Fruit fly (Drosophila melanogaster) Kc167 (cell line): ENCODE data around the gene CG10472.

ENCODE experiments used
- Myc ChIP-seq: fragments of >200 bp; optimal IDR thresholded peaks from 2 replicates; lab custom pipeline; 2017; ENCODE audit warnings: missing external identifiers
- h ChIP-seq: fragments of >200 bp; optimal IDR thresholded peaks from 3 replicates; lab custom pipeline; 2018; ENCODE audit warnings: missing external identifiers
- insv ChIP-seq: fragments of >200 bp; optimal IDR thresholded peaks from 3 replicates; lab custom pipeline; 2018; ENCODE audit warnings: missing external identifiers
- psq ChIP-seq: fragments of >200 bp; optimal IDR thresholded peaks from 2 replicates; lab custom pipeline; 2017; ENCODE audit warnings: missing external identifiers

- no peak for TF ChIP-seq insv (lab: Kevin White, UChicago)
- TF ChIP-seq Myc (lab: Kevin White, UChicago), result no peak
- TF ChIP-seq h (lab: Kevin White, UChicago), result no peak
- TF ChIP-seq psq (lab: Kevin White, UChicago), result no peak
Measured at dm6 chr3L:6022142-6022541, 40.6 kb downstream of the CG10472 start.
